Fruit fly (Drosophila melanogaster): Measurements from ENCODE around the gene CG6138.

CG6138 gene

DNA sequence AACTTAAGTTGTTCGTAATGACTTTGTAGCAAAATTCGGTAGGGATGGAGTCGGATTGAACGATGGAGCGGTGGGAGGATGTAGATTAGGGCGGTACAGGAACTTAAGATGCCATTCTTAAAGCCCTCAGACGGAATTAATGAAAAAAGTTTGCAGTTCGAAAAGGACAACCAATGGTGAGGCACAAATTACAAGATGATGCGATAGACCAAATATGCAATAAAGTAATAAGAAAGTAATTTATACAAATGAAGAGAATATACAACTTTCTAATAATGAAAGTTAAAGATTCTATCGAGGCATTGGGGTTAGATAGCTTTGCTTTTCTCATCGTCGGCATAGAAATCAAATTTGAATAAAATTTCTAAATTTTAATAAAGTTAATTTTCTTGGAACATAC lies at the start of gene CG6138:
CG6138 (plus strand) TSS at position 301 of the 400 bp plus-strand sequence.
- no peak for TF ChIP-seq Hr78 (GFP tag; optimal IDR thresholded peaks at IDR 0.05)
- no peak for TF ChIP-seq CG15601 (tag; optimal IDR thresholded peaks at IDR 0.05)
- TF ChIP-seq wor (GFP tag; IDR thresholded peaks at IDR 0.05) = no peak
- no peak for TF ChIP-seq CG14667 (GFP tag; IDR thresholded peaks at IDR 0.05)
- TF ChIP-seq Atf6 (GFP tag; IDR thresholded peaks at IDR 0.05) = no peak
- no peak for TF ChIP-seq fd96Cb (tag; optimal IDR thresholded peaks at IDR 0.05)
- no peak for TF ChIP-seq CG12236 (GFP tag; optimal IDR thresholded peaks at IDR 0.05)
- no peak for TF ChIP-seq Bgb (GFP tag; IDR thresholded peaks at IDR 0.05; ENCODE audit: partially characterized antibody)
- TF ChIP-seq Ets65A (GFP tag) = no peak

DNA sequence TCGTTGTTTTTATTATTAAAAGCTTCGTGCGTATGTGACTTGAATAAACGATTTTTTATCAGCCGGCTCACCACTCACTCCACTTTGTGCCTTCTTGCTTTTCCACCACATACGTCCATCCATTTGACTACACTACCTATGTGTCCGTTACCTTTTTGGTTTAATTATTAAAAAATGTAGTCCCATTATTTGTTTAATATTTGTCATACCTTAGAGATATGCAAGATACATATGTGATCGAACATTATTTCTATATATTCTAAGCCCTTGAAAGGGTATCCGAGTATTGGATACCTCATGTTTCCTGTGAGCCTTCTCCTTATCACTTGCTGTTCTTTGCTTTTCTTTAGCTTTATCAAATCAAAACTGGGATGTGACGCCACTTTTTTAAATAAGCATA lies 47.8 kb upstream of the CG6138 start:
- TF ChIP-seq CG3995 (GFP tag; optimal IDR thresholded peaks at IDR 0.05) = no peak
- TF ChIP-seq CG4707 (GFP tag; optimal IDR thresholded peaks at IDR 0.05) = no peak
- peak; percentile 71 for TF ChIP-seq lilli (GFP tag; optimal IDR thresholded peaks at IDR 0.05)
- TF ChIP-seq BEAF-32 (GFP tag; optimal IDR thresholded peaks at IDR 0.05) = no peak
- no peak for TF ChIP-seq CG11085 (GFP tag; IDR thresholded peaks at IDR 0.05)
- 0 out of 2 replicates have a peak, but pooled peaks have one; percentile 15 for TF ChIP-seq Nf-YA (GFP tag; IDR thresholded peaks at IDR 0.05)
- peak; percentile 84 for TF ChIP-seq row (GFP tag; IDR thresholded peaks at IDR 0.05)
- TF ChIP-seq ro (GFP tag; IDR thresholded peaks at IDR 0.05) = peak; percentile 42
- no peak for TF ChIP-seq HmgD (GFP tag; optimal IDR thresholded peaks at IDR 0.05)
- no peak for TF ChIP-seq sc (optimal IDR thresholded peaks at IDR 0.05)
- no peak for TF ChIP-seq sc (GFP tag; optimal IDR thresholded peaks at IDR 0.05)
- no peak for TF ChIP-seq fru (optimal IDR thresholded peaks at IDR 0.05)
- TF ChIP-seq CG14441 (GFP tag; IDR thresholded peaks at IDR 0.05) = peak; percentile 79
- no peak for TF ChIP-seq Hey (tag; optimal IDR thresholded peaks at IDR 0.05)
- TF ChIP-seq CG8944 (GFP tag; optimal IDR thresholded peaks at IDR 0.05) = no peak
- TF ChIP-seq CG1792 (GFP tag; optimal IDR thresholded peaks at IDR 0.05) = peak; percentile 21
- peak; percentile 50 for TF ChIP-seq CG12659 (GFP tag; optimal IDR thresholded peaks at IDR 0.05)
- no peak for TF ChIP-seq CG4282 (GFP tag; optimal IDR thresholded peaks at IDR 0.05)
- no peak for TF ChIP-seq h (optimal IDR thresholded peaks at IDR 0.05)
- no peak for TF ChIP-seq ftz-f1 (GFP tag; optimal IDR thresholded peaks at IDR 0.05)
- no peak for TF ChIP-seq Chrac-16 (GFP tag; optimal IDR thresholded peaks at IDR 0.05)
- TF ChIP-seq Dref (GFP tag; IDR thresholded peaks at IDR 0.05) = no peak
- peak; percentile 14 for TF ChIP-seq kah (GFP tag; optimal IDR thresholded peaks at IDR 0.05)
- TF ChIP-seq CG9437 (GFP tag; optimal IDR thresholded peaks at IDR 0.05) = no peak
- TF ChIP-seq gcm2 (GFP tag; optimal IDR thresholded peaks at IDR 0.05) = peak; percentile 3
- TF ChIP-seq dimm (GFP tag; IDR thresholded peaks at IDR 0.05) = no peak
- TF ChIP-seq Nf-YC (tag; optimal IDR thresholded peaks at IDR 0.05) = no peak
- no peak for TF ChIP-seq Dfd (GFP tag; optimal IDR thresholded peaks at IDR 0.05)
- peak; percentile 9 for TF ChIP-seq pum (GFP tag; optimal IDR thresholded peaks at IDR 0.05)
- no peak for TF ChIP-seq Six4 (GFP tag; optimal IDR thresholded peaks at IDR 0.05)
- peak; percentile 19 for TF ChIP-seq Side (GFP tag; optimal IDR thresholded peaks at IDR 0.05)
- TF ChIP-seq CG1603 (tag; optimal IDR thresholded peaks at IDR 0.05) = peak; percentile 57
- TF ChIP-seq YL-1 (GFP tag; optimal IDR thresholded peaks at IDR 0.05) = no peak
- peak; percentile 51; the same call in 1 of the 2 replicates for TF ChIP-seq ara (GFP tag; IDR thresholded peaks at IDR 0.05)
- TF ChIP-seq slp2 (GFP tag; optimal IDR thresholded peaks at IDR 0.05) = no peak
- TF ChIP-seq otp (GFP tag; IDR thresholded peaks at IDR 0.05) = peak; percentile 74; the same call in 2 of the 3 replicates
- TF ChIP-seq CG43689 (GFP tag; IDR thresholded peaks at IDR 0.05) = no peak
- peak; percentile 34 for TF ChIP-seq CG6683 (GFP tag; optimal IDR thresholded peaks at IDR 0.05)
- TF ChIP-seq CG12236 (GFP tag; optimal IDR thresholded peaks at IDR 0.05) = no peak
- no peak for TF ChIP-seq CG3726 (GFP tag; IDR thresholded peaks at IDR 0.05)
- peak; percentile 65; the same call in 2 of the 3 replicates for TF ChIP-seq ken (GFP tag; IDR thresholded peaks at IDR 0.05)
- peak; percentile 68; the same call in 2 of the 3 replicates for TF ChIP-seq CG11695 (GFP tag; IDR thresholded peaks at IDR 0.05)
- TF ChIP-seq CG8388 (GFP tag; optimal IDR thresholded peaks at IDR 0.05) = peak; percentile 46
- TF ChIP-seq chn (GFP tag; optimal IDR thresholded peaks at IDR 0.05) = peak; percentile 20

Measured in whole organism, embryonic.